Worm (Caenorhabditis elegans) whole organism, young adult: ENCODE data around the gene D2096.13.

ENCODE experiments used
- B0019.2 ChIP-seq: fragments of 200-800 bp; sonication (Bioruptor generic); conservative IDR thresholded peaks from 2 replicates; pipeline ENCODE4 v1.3.6; 2022; ENCODE audit warnings: missing genetic modification reagents, missing genetic modification characterization, missing compliant biosample characterization
- C17E4.6 ChIP-seq: fragments of 200-800 bp; sonication (Bioruptor generic); IDR thresholded peaks from 2 replicates; pipeline ENCODE4 v1.3.6; 2022; ENCODE audit warnings: missing genetic modification reagents, missing genetic modification characterization, missing compliant biosample characterization
- F10E7.11 ChIP-seq: sonication (generic microtip); optimal IDR thresholded peaks from 2 replicates; lab custom pipeline; 2017; ENCODE audit warnings: mild to moderate bottlenecking, missing genetic modification characterization, moderate library complexity, missing compliant biosample characterization
- F33H1.4 ChIP-seq: fragments of 200-800 bp; sonication (Bioruptor generic); IDR thresholded peaks from 2 replicates; pipeline ENCODE4 v1.3.6; 2022; ENCODE audit warnings: missing genetic modification reagents, missing genetic modification characterization, missing compliant biosample characterization
- F37B4.10 ChIP-seq: fragments of 200-800 bp; sonication (Bioruptor generic); IDR thresholded peaks from 2 replicates; pipeline ENCODE4 v1.3.6; 2022; ENCODE audit warnings: missing genetic modification characterization, missing compliant biosample characterization
- F52B5.7 ChIP-seq: sonication (generic microtip); optimal IDR thresholded peaks from 2 replicates; lab custom pipeline; 2016; ENCODE audit warnings: mild to moderate bottlenecking, missing genetic modification characterization, missing compliant biosample characterization
- T07F8.4 ChIP-seq: sonication (generic microtip); optimal IDR thresholded peaks from 2 replicates; lab custom pipeline; 2016; ENCODE audit warnings: mild to moderate bottlenecking, missing genetic modification characterization, moderate library complexity, missing compliant biosample characterization
- T26A5.8 ChIP-seq: sonication (generic microtip); optimal IDR thresholded peaks from 2 replicates; lab custom pipeline; 2016; ENCODE audit warnings: missing genetic modification characterization, missing compliant biosample characterization
- Y53G8AR.9 ChIP-seq: fragments of 200-800 bp; sonication (Bioruptor generic); conservative IDR thresholded peaks from 2 replicates; pipeline ENCODE4 v1.3.6; 2022; ENCODE audit warnings: missing genetic modification reagents, missing genetic modification characterization, missing compliant biosample characterization
- Y56A3A.18 ChIP-seq: fragments of 200-800 bp; sonication (Bioruptor generic); IDR thresholded peaks from 2 replicates; pipeline ENCODE4 v1.3.6; 2022; ENCODE audit warnings: missing genetic modification reagents, missing genetic modification characterization, missing compliant biosample characterization
- Y95B8A.8 ChIP-seq: fragments of 200-800 bp; sonication (Bioruptor generic); IDR thresholded peaks from 2 replicates; pipeline ENCODE4 v1.3.6; 2022; ENCODE audit warnings: missing genetic modification reagents, missing genetic modification characterization, missing compliant biosample characterization
- ama-1 ChIP-seq, 3 experiments: fragments of 150-350 bp in 1 of 3; sonication (generic microtip) in 2 of 3; optimal IDR thresholded peaks; 2 replicates each; lab custom pipeline; 2014 to 2018; ENCODE audit warnings: missing biosample characterization in 2 of 3, missing genetic modification characterization in 2 of 3, missing genetic modification reagents in 2 of 3
- atf-7 ChIP-seq: sonication (generic microtip); optimal IDR thresholded peaks from 2 replicates; lab custom pipeline; 2017; ENCODE audit warnings: mild to moderate bottlenecking, missing genetic modification characterization, missing compliant biosample characterization
- attf-6 ChIP-seq: fragments of 200-800 bp; sonication (Bioruptor generic); IDR thresholded peaks from 2 replicates; pipeline ENCODE4 v1.3.6; 2022; ENCODE audit warnings: missing genetic modification reagents, missing genetic modification characterization, missing compliant biosample characterization
- ccch-3 ChIP-seq: fragments of 200-800 bp; sonication (Bioruptor generic); optimal IDR thresholded peaks from 2 replicates; lab custom pipeline; 2018; ENCODE audit warnings: mild to moderate bottlenecking, missing genetic modification characterization, missing compliant biosample characterization
- ceh-58 ChIP-seq: fragments of 200-800 bp; sonication (Bioruptor generic); IDR thresholded peaks from 2 replicates; pipeline ENCODE4 v1.3.6; 2022; ENCODE audit warnings: missing genetic modification characterization, missing compliant biosample characterization
- ceh-79 ChIP-seq: sonication (generic microtip); optimal IDR thresholded peaks from 2 replicates; lab custom pipeline; 2017; ENCODE audit warnings: mild to moderate bottlenecking, missing genetic modification characterization, missing compliant biosample characterization
- die-1 ChIP-seq: sonication (generic microtip); optimal IDR thresholded peaks from 2 replicates; lab custom pipeline; 2016; ENCODE audit warnings: missing genotype, mild to moderate bottlenecking, missing genetic modification characterization, missing compliant biosample characterization
- dox-1 ChIP-seq: fragments of 200-800 bp; sonication (Bioruptor generic); IDR thresholded peaks from 2 replicates; pipeline ENCODE4 v1.3.6; 2022; ENCODE audit warnings: missing genetic modification reagents, missing genetic modification characterization, missing compliant biosample characterization
- dpff-1 ChIP-seq: sonication (generic microtip); optimal IDR thresholded peaks from 2 replicates; lab custom pipeline; 2017; ENCODE audit warnings: mild to moderate bottlenecking, missing genetic modification characterization, missing compliant biosample characterization
- dpl-1 ChIP-seq: fragments of 150-350 bp; optimal IDR thresholded peaks from 2 replicates; lab custom pipeline; 2014; ENCODE audit warnings: missing biosample characterization, missing genetic modification reagents, missing genetic modification characterization
- egrh-3 ChIP-seq: fragments of 200-800 bp; sonication (Bioruptor generic); IDR thresholded peaks from 2 replicates; pipeline ENCODE4 v1.3.6; 2022; ENCODE audit warnings: missing genetic modification reagents, missing genetic modification characterization, missing compliant biosample characterization
- fkh-3 ChIP-seq: sonication (generic microtip); optimal IDR thresholded peaks from 2 replicates; lab custom pipeline; 2016; ENCODE audit warnings: mild to moderate bottlenecking, missing genetic modification characterization, missing compliant biosample characterization
- gei-17 ChIP-seq: fragments of 200-800 bp; sonication (Bioruptor generic); optimal IDR thresholded peaks from 2 replicates; lab custom pipeline; 2018; ENCODE audit warnings: mild to moderate bottlenecking, missing genetic modification characterization, missing compliant biosample characterization
- him-1 ChIP-seq: sonication (generic microtip); optimal IDR thresholded peaks from 2 replicates; lab custom pipeline; 2016; ENCODE audit warnings: missing genotype, missing genetic modification reagents, missing genetic modification characterization, missing compliant biosample characterization
- hlh-12 ChIP-seq: sonication (generic microtip); optimal IDR thresholded peaks from 2 replicates; lab custom pipeline; 2016; ENCODE audit warnings: missing genetic modification characterization, missing compliant biosample characterization
- hlh-26 ChIP-seq: fragments of 200-800 bp; sonication (Bioruptor generic); conservative IDR thresholded peaks from 2 replicates; pipeline ENCODE4 v1.3.6; 2022; ENCODE audit warnings: missing genetic modification reagents, missing genetic modification characterization, missing compliant biosample characterization
- hmg-1.2 ChIP-seq: fragments of 200-800 bp; sonication (Bioruptor generic); IDR thresholded peaks from 2 replicates; pipeline ENCODE4 v1.3.6; 2022; ENCODE audit warnings: missing genetic modification reagents, missing genetic modification characterization, missing compliant biosample characterization
- hsf-1 ChIP-seq: fragments of 200-800 bp; sonication (Bioruptor generic); IDR thresholded peaks from 2 replicates; pipeline ENCODE4 v1.3.6; 2022; ENCODE audit warnings: missing genetic modification reagents, missing genetic modification characterization, missing compliant biosample characterization
- let-607 ChIP-seq, 2 experiments: fragments of 200-800 bp in 1 of 2; sonication (Bioruptor generic) in 1 of 2; sonication (generic microtip) in 1 of 2; optimal IDR thresholded peaks; 2 replicates each; lab custom pipeline; 2016 to 2018; ENCODE audit warnings: mild to moderate bottlenecking in 2 of 2, missing compliant biosample characterization in 2 of 2, missing genetic modification characterization in 2 of 2, moderate library complexity in 2 of 2, missing genotype in 1 of 2
- lsy-27 ChIP-seq: sonication (generic microtip); optimal IDR thresholded peaks from 2 replicates; lab custom pipeline; 2017; ENCODE audit warnings: missing genetic modification characterization, mild to moderate bottlenecking, missing compliant biosample characterization, antibody characterized with exemption, missing genotype, borderline replicate concordance; ENCODE audit not compliant: insufficient read depth
- madf-10 ChIP-seq: sonication (generic microtip); optimal IDR thresholded peaks from 2 replicates; lab custom pipeline; 2016; ENCODE audit warnings: mild to moderate bottlenecking, missing genetic modification characterization, missing compliant biosample characterization
- madf-3 ChIP-seq: fragments of 200-800 bp; sonication (Bioruptor generic); IDR thresholded peaks from 2 replicates; pipeline ENCODE4 v1.3.6; 2022; ENCODE audit warnings: missing genetic modification reagents, missing genetic modification characterization, missing compliant biosample characterization
- mcd-1 ChIP-seq: fragments of 200-800 bp; sonication (Bioruptor generic); IDR thresholded peaks from 2 replicates; pipeline ENCODE4 v1.3.6; 2022; ENCODE audit warnings: missing genetic modification reagents, missing genetic modification characterization, missing compliant biosample characterization
- nhr-90 ChIP-seq: sonication (generic microtip); optimal IDR thresholded peaks from 2 replicates; lab custom pipeline; 2016; ENCODE audit warnings: missing genotype, mild to moderate bottlenecking, missing genetic modification characterization, missing compliant biosample characterization
- pbrm-1 ChIP-seq: fragments of 200-800 bp; sonication (Bioruptor generic); IDR thresholded peaks from 2 replicates; pipeline ENCODE4 v1.3.6; 2022; ENCODE audit warnings: missing genetic modification reagents, missing genetic modification characterization, missing compliant biosample characterization
- rcor-1 ChIP-seq: fragments of 200-800 bp; sonication (Bioruptor generic); IDR thresholded peaks from 2 replicates; pipeline ENCODE4 v1.3.6; 2022; ENCODE audit warnings: missing genetic modification reagents, missing genetic modification characterization, missing compliant biosample characterization
- rec-8 ChIP-seq, 2 experiments: sonication (generic microtip); optimal IDR thresholded peaks; 2 replicates each; lab custom pipeline; 2016; ENCODE audit warnings: mild to moderate bottlenecking in 2 of 2, missing genetic modification characterization in 2 of 2, missing genetic modification reagents in 2 of 2, missing genotype in 2 of 2, missing biosample characterization in 1 of 2, missing compliant biosample characterization in 1 of 2, moderate library complexity in 1 of 2
- rpc-1 ChIP-seq, 2 experiments: fragments of 150-350 bp in 1 of 2; sonication (generic microtip) in 1 of 2; optimal IDR thresholded peaks; 2 replicates each; lab custom pipeline; 2014 to 2018; ENCODE audit warnings: missing biosample characterization in 1 of 2, missing genetic modification characterization in 1 of 2, missing genetic modification reagents in 1 of 2, missing genotype in 1 of 2
- sdz-38 ChIP-seq: sonication (generic microtip); optimal IDR thresholded peaks from 2 replicates; lab custom pipeline; 2016; ENCODE audit warnings: missing genotype, missing genetic modification characterization, missing compliant biosample characterization
- snpc-1.1 ChIP-seq: sonication (generic microtip); optimal IDR thresholded peaks from 2 replicates; lab custom pipeline; 2017; ENCODE audit warnings: missing genetic modification characterization, mild to moderate bottlenecking, missing compliant biosample characterization, antibody characterized with exemption, moderate library complexity, missing genotype, missing genetic modification reagents; ENCODE audit not compliant: insufficient read depth
- snpc-4 ChIP-seq, 5 experiments: fragments of 150-350 bp in 1 of 5; sonication (generic microtip) in 4 of 5; optimal IDR thresholded peaks; 2 replicates each; lab custom pipeline; 2014 to 2018; ENCODE audit warnings: missing genetic modification characterization in 5 of 5, missing biosample characterization in 3 of 5, antibody characterized with exemption in 2 of 5, mild to moderate bottlenecking in 2 of 5, missing compliant biosample characterization in 2 of 5, missing genotype in 2 of 5, moderate library complexity in 2 of 5, missing genetic modification reagents in 1 of 5
- somi-1 ChIP-seq: fragments of 200-800 bp; sonication (Bioruptor generic); optimal IDR thresholded peaks from 2 replicates; lab custom pipeline; 2018; ENCODE audit warnings: mild to moderate bottlenecking, missing genetic modification characterization, missing compliant biosample characterization
- tlf-1 ChIP-seq: fragments of 200-800 bp; sonication (Bioruptor generic); optimal IDR thresholded peaks from 2 replicates; lab custom pipeline; 2018; ENCODE audit warnings: mild to moderate bottlenecking, missing genetic modification characterization, missing compliant biosample characterization
- xnd-1 ChIP-seq: sonication (generic microtip); optimal IDR thresholded peaks from 2 replicates; lab custom pipeline; 2016; ENCODE audit warnings: missing genotype, missing genetic modification reagents, missing genetic modification characterization, missing compliant biosample characterization
- ztf-18 ChIP-seq: sonication (generic microtip); optimal IDR thresholded peaks from 2 replicates; lab custom pipeline; 2016; ENCODE audit warnings: missing genotype, mild to moderate bottlenecking, missing genetic modification characterization, missing compliant biosample characterization
- ztf-26 ChIP-seq: sonication (generic microtip); optimal IDR thresholded peaks from 2 replicates; lab custom pipeline; 2017; ENCODE audit warnings: missing genetic modification characterization, missing compliant biosample characterization

The D2096.13 gene

DNA sequence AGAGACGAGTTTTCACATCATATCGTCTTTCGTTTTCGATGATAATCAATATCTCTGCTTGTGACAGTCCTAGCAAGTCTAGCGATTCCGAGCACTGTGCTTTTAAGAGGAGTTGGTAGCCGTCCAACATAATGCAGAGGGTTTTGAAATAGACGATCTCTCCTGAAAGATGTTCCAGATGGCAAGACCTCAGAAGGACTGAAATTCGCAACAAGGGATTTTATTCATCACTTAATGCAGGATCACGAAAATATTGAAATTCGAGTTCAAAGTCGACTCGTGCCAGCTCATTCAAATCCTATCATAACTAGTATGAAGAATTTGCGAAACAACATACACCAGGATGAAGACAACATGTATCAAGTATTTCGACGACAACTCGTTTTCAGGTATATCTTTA, 19.1 kb upstream of the D2096.13 start, which contains the start of gene D2096.7 (continued):
- TF ChIP-seq F10E7.11 (tag; lab: Kevin White, UChicago) (peak; percentile 85), rpc-1 (optimal IDR thresholded peaks at IDR 0.05; lab: Kevin White, UChicago) (no peak), rpc-1 (tag; optimal IDR thresholded peaks at IDR 0.05; lab: Kevin White, UChicago) (peak; percentile 11), ceh-58 (peak; percentile 96; the same call in 1 of the 2 replicates), attf-6 (GFP tag; lab: Robert Waterston, UW) (peak; percentile 89), F52B5.7 (tag; lab: Kevin White, UChicago) (peak; percentile 93), T26A5.8 (tag; lab: Kevin White, UChicago) (peak; percentile 93), dpl-1 (no peak), B0019.2 (GFP tag; lab: Robert Waterston, UW) (no peak), rec-8 (tag; optimal IDR thresholded peaks at IDR 0.05; lab: Kevin White, UChicago) (no peak), F33H1.4 (peak; percentile 59), madf-3 (peak; percentile 91), rcor-1 (GFP tag; lab: Robert Waterston, UW) (peak; percentile 60), ama-1 (optimal IDR thresholded peaks at IDR 0.05; lab: Kevin White, UChicago) (peak; percentile 74), ama-1 (GFP tag; optimal IDR thresholded peaks at IDR 0.05; lab: Kevin White, UChicago) (peak; percentile 76 to 95), Y95B8A.8 (GFP tag; lab: Robert Waterston, UW) (peak; percentile 64; the same call in 1 of the 2 replicates), hmg-1.2 (GFP tag; lab: Robert Waterston, UW) (peak; percentile 54; the same call in 1 of the 2 replicates), atf-7 (tag; lab: Kevin White, UChicago) (peak; percentile 87), ccch-3 (GFP tag; lab: Kevin White, UChicago) (no peak), dox-1 (GFP tag; lab: Robert Waterston, UW) (peak; percentile 70), pbrm-1 (peak; percentile 87), let-607 (tag; optimal IDR thresholded peaks at IDR 0.05; lab: Kevin White, UChicago) (peak in 1 of 2 experiments; percentile 47), hsf-1 (GFP tag; lab: Robert Waterston, UW) (peak; percentile 91), nhr-90 (tag; lab: Kevin White, UChicago) (peak; percentile 81), ztf-18 (tag; lab: Kevin White, UChicago) (peak; percentile 57), him-1 (tag; lab: Kevin White, UChicago) (peak; percentile 80), T07F8.4 (no peak), F37B4.10 (GFP tag; lab: Robert Waterston, UW) (0 out of 2 replicates have a peak, but pooled peaks have one; percentile 88), ceh-79 (tag; lab: Kevin White, UChicago) (peak; percentile 86), somi-1 (GFP tag; lab: Kevin White, UChicago) (no peak), die-1 (peak; percentile 78), tlf-1 (GFP tag; lab: Kevin White, UChicago) (peak; percentile 62), Y53G8AR.9 (peak; percentile 89), madf-10 (tag; lab: Kevin White, UChicago) (no peak), snpc-1.1 (peak; percentile 48), gei-17 (GFP tag; lab: Kevin White, UChicago) (peak; percentile 53), lsy-27 (tag; lab: Kevin White, UChicago) (no peak), C17E4.6 (GFP tag; lab: Robert Waterston, UW) (peak; percentile 76), xnd-1 (tag; lab: Kevin White, UChicago) (peak; percentile 61), dpff-1 (peak; percentile 79), egrh-3 (GFP tag; lab: Robert Waterston, UW) (no peak), snpc-4 (GFP tag; optimal IDR thresholded peaks at IDR 0.05; lab: Kevin White, UChicago) (no peak), snpc-4 (tag; optimal IDR thresholded peaks at IDR 0.05; lab: Kevin White, UChicago) (peak in 2 of 4 experiments; percentile 67 to 72), mcd-1 (GFP tag; lab: Robert Waterston, UW) (peak; percentile 54; the same call in 1 of the 2 replicates), fkh-3 (tag; lab: Kevin White, UChicago) (peak; percentile 77), hlh-26 (GFP tag; lab: Robert Waterston, UW) (peak; percentile 68; the same call in 1 of the 2 replicates), Y56A3A.18 (peak; percentile 95), ztf-26 (tag; lab: Kevin White, UChicago) (no peak), sdz-38 (tag; lab: Kevin White, UChicago) (no peak), hlh-12 (tag; lab: Kevin White, UChicago) (no peak)
